Worm (Caenorhabditis elegans): ENCODE data around the gene clc-22.

clc-22 gene

DNA sequence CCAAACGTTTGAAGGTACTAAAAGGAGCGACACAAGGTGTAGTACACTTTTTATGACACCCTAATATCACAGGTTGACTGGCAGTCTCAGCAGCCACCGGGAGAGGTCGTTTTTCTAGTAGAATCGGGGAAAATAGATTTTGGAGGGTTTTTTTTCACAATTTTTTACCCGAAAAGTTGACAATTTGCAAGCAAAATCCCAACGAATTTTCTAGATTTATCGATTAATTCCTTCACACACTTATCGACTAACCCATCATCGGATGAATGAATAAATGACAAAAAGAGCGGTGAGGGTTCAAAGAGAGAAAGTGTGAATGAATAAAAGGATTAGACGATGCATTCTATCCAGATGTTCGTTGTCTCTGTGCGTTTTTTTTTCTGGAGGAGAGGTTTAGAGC lies 39.9 kb downstream of the clc-22 start:
- TF ChIP-seq ceh-45 (GFP tag; IDR thresholded peaks at IDR 0.05) = no peak

DNA sequence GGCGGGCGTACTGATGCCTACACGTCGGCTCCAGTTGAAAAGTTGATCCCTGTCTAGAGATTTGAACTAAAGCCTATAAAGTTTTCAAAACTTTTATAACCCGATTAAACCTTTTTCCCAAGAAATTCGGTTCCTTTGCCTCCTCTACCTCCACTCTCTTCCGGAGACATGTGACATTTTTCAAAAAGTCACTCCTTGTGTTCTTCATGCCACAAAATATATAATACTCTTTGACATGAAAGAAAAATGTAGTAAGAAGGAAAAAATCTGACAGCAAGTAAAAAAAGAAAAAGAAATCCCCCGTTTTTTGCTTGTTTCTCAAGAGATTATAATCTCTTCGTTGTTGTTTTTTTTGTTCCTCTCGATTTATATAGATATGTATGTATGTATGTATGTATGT lies 41.0 kb downstream of the clc-22 start:
- TF ChIP-seq ceh-6 (GFP tag; optimal IDR thresholded peaks at IDR 0.05) = no peak
- no peak for TF ChIP-seq tbx-7 (tag; optimal IDR thresholded peaks at IDR 0.05)
- TF ChIP-seq K02D7.2 (tag; optimal IDR thresholded peaks at IDR 0.05) = no peak
- TF ChIP-seq npax-4 (tag; optimal IDR thresholded peaks at IDR 0.05) = no peak
- no peak for TF ChIP-seq zip-5 (tag; optimal IDR thresholded peaks at IDR 0.05)
- TF ChIP-seq ceh-45 (GFP tag; IDR thresholded peaks at IDR 0.05) = no peak
- no peak for TF ChIP-seq unc-86 (tag; optimal IDR thresholded peaks at IDR 0.05)
- TF ChIP-seq hlh-6 (tag; optimal IDR thresholded peaks at IDR 0.05) = no peak
- TF ChIP-seq ets-4 (tag; optimal IDR thresholded peaks at IDR 0.05) = no peak
- TF ChIP-seq ahr-1 (tag; optimal IDR thresholded peaks at IDR 0.05) = no peak

DNA sequence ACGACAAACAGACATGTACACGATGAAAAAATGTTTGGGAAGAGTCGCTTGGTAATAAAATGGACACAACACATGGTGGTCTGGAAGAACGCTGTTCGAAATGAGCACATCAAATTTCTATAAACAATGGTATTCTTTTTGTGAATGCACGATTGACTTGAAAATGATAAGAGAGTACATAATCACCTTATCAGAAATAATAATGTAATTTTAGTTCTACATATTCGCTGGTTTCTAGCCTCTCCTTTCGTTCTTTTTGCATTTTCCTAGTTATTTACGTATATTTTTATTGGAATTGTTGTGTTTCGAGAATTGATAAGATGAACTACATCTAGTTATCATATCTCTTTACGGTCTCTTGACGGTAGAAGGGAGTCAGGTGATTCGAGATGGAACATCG lies 41.9 kb downstream of the clc-22 start:
- no peak for TF ChIP-seq tbx-2 (tag; optimal IDR thresholded peaks at IDR 0.05)
- TF ChIP-seq elt-4 (tag; optimal IDR thresholded peaks at IDR 0.05) = no peak
- TF ChIP-seq elt-2 (tag; optimal IDR thresholded peaks at IDR 0.05) = peak; percentile 47
- TF ChIP-seq lim-6 (tag; optimal IDR thresholded peaks at IDR 0.05) = no peak

DNA sequence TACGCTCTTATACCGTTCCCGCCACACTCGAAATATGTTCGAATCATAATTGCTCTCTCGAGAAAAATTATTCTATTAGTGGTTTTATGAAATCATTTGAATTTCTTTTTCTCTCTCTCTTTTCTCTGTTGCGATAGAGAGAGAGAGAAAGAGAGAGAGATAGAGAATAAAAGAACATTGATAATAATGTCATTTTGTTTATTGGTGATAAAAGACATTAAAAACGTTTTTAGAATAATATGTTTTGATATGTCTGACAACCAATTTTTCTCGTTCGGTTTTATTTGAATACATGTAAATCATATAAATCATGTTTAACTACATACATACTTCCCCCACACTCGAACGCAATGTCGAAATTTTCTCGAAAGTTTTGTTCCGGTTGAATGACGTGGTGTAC lies 42.9 kb downstream of the clc-22 start:
- peak; percentile 29 for TF ChIP-seq elt-2 (tag; optimal IDR thresholded peaks at IDR 0.05)
- no peak for TF ChIP-seq K02D7.2 (tag; optimal IDR thresholded peaks at IDR 0.05)

DNA sequence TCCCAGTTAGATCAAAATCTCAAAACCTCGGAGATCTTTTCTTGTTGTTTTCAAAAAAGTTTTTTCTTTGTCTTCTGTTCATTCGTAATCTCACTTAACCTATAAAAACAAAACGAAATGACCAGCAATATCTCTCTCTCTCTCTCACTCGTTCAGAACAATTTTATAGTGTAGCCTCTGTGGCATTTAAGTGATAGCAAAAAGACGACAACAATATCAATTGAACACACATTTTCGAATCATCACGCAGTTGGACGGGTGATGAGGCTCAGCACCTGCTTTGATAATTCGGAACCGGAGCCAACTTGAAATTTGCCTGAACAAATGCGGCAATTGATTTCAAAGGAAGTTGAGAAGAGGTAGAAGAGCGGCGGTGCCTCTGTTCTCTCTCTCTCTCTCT lies 43.5 kb downstream of the clc-22 start:
- TF ChIP-seq ceh-24 (tag; optimal IDR thresholded peaks at IDR 0.05) (no peak), che-1 (tag; optimal IDR thresholded peaks at IDR 0.05) (no peak), ceh-18 (tag; optimal IDR thresholded peaks at IDR 0.05) (no peak), ttx-3 (tag; optimal IDR thresholded peaks at IDR 0.05) (no peak), ama-1 (optimal IDR thresholded peaks at IDR 0.05) (no peak), sox-2 (GFP tag; IDR thresholded peaks at IDR 0.05) (no peak), ref-2 (tag; optimal IDR thresholded peaks at IDR 0.05) (no peak), ahr-1 (tag; optimal IDR thresholded peaks at IDR 0.05) (no peak), sox-4 (tag; optimal IDR thresholded peaks at IDR 0.05) (no peak), unc-86 (tag; optimal IDR thresholded peaks at IDR 0.05) (no peak), pqm-1 (tag; optimal IDR thresholded peaks at IDR 0.05) (no peak), tbx-2 (tag; optimal IDR thresholded peaks at IDR 0.05) (no peak), unc-3 (GFP tag; conservative IDR thresholded peaks at IDR 0.05) (no peak), unc-3 (tag; optimal IDR thresholded peaks at IDR 0.05) (no peak)

DNA sequence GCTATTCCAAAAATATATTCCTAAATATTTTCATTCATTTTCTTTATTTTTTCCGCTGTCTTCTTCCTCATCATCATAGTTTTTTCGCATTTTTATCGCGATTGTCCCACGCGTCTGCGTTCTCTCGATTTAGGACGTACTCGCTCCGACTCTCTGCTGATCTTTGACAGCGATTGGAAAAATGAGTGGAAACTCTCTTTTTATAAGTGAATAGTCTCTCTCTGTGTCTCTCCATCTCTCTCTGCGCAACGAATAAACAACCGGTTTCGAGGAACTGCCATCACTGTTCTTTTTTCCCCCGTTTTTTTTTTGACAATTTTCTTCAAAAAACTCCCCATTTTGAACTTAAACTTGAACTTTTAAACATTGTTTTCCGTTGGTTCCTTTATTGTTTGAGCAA lies 44.5 kb downstream of the clc-22 start:
- TF ChIP-seq sox-4 (tag; optimal IDR thresholded peaks at IDR 0.05) (no peak), madf-2 (tag; optimal IDR thresholded peaks at IDR 0.05) (no peak), ttx-3 (tag; optimal IDR thresholded peaks at IDR 0.05) (no peak), sdc-2 (tag; optimal IDR thresholded peaks at IDR 0.05) (no peak), ceh-19 (GFP tag; optimal IDR thresholded peaks at IDR 0.05) (no peak), unc-86 (tag; optimal IDR thresholded peaks at IDR 0.05) (no peak), F13H6.1 (tag; optimal IDR thresholded peaks at IDR 0.05) (no peak), Y22D7AL.16 (tag; optimal IDR thresholded peaks at IDR 0.05) (no peak)

DNA sequence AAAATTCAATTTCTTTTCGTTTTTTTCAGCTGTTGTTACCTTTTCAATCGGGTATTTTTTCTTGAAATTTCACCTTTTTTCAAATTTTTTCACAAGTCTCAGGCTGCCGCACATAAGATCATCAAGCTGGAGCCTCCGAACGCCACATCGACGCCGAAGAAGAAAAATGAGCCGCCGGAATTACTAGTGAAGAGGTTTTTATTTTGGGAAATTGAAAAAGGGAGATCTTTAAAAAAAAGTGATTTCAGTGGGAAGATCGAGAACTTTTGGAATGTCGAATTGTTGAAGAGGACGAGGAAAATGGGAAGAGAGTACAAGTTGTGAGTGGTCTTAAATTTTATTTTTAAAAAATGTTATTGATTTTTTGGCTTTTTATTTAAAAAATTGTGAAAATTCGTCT lies 45.8 kb downstream of the clc-22 start, which contains the start of gene sea-2:
sea-2 (plus strand) TSS at position 301 of the 400 bp plus-strand sequence.
- TF ChIP-seq T23F11.4 (GFP tag; optimal IDR thresholded peaks at IDR 0.05) (no peak), fkh-6 (tag; optimal IDR thresholded peaks at IDR 0.05) (no peak), ztf-16 (tag; optimal IDR thresholded peaks at IDR 0.05) (no peak), ama-1 (optimal IDR thresholded peaks at IDR 0.05) (no peak), ref-2 (tag; optimal IDR thresholded peaks at IDR 0.05) (no peak), ceh-48 (tag; optimal IDR thresholded peaks at IDR 0.05) (no peak), pag-3 (tag; optimal IDR thresholded peaks at IDR 0.05; ENCODE audit: borderline replicate concordance) (no peak), dmd-4 (tag; optimal IDR thresholded peaks at IDR 0.05; ENCODE audit: borderline replicate concordance) (no peak), hlh-15 (tag; optimal IDR thresholded peaks at IDR 0.05) (no peak)
